Worm (Caenorhabditis elegans) whole organism, young adult: Measurements from ENCODE around the gene srw-51.

ENCODE experiments used
- F23B12.7 ChIP-seq: sonication (generic microtip); optimal IDR thresholded peaks from 2 replicates; lab custom pipeline; 2017; ENCODE audit warnings: missing genetic modification characterization, mild to moderate bottlenecking, missing compliant biosample characterization, antibody characterized with exemption, moderate library complexity; ENCODE audit not compliant: insufficient read depth
- F37B4.10 ChIP-seq: fragments of 200-800 bp; sonication (Bioruptor generic); IDR thresholded peaks from 2 replicates; pipeline ENCODE4 v1.3.6; 2022; ENCODE audit warnings: missing genetic modification characterization, missing compliant biosample characterization
- F57C9.4 ChIP-seq: sonication (generic microtip); optimal IDR thresholded peaks from 2 replicates; lab custom pipeline; 2017; ENCODE audit warnings: mild to moderate bottlenecking, missing genetic modification characterization, missing compliant biosample characterization
- K11D2.4 ChIP-seq: fragments of 200-800 bp; sonication (Bioruptor generic); IDR thresholded peaks from 2 replicates; pipeline ENCODE4 v1.3.6; 2022; ENCODE audit warnings: missing genetic modification reagents, missing genetic modification characterization, missing compliant biosample characterization
- Y67H2A.10 ChIP-seq: fragments of 200-800 bp; sonication (Bioruptor generic); conservative IDR thresholded peaks from 2 replicates; pipeline ENCODE4 v1.3.6; 2022; ENCODE audit warnings: missing genetic modification reagents, missing genetic modification characterization, missing compliant biosample characterization
- Y95B8A.8 ChIP-seq: fragments of 200-800 bp; sonication (Bioruptor generic); IDR thresholded peaks from 2 replicates; pipeline ENCODE4 v1.3.6; 2022; ENCODE audit warnings: missing genetic modification reagents, missing genetic modification characterization, missing compliant biosample characterization
- aptf-2 ChIP-seq: fragments of 200-800 bp; sonication (Bioruptor generic); conservative IDR thresholded peaks from 2 replicates; pipeline ENCODE4 v1.3.6; 2022; ENCODE audit warnings: missing genetic modification reagents, missing genetic modification characterization, missing compliant biosample characterization
- atf-7 ChIP-seq: sonication (generic microtip); optimal IDR thresholded peaks from 2 replicates; lab custom pipeline; 2017; ENCODE audit warnings: mild to moderate bottlenecking, missing genetic modification characterization, missing compliant biosample characterization
- attf-3 ChIP-seq: fragments of 200-800 bp; sonication (Bioruptor generic); conservative IDR thresholded peaks from 2 replicates; pipeline ENCODE4 v1.3.6; 2022; ENCODE audit warnings: missing genetic modification reagents, missing genetic modification characterization, missing compliant biosample characterization
- ccch-3 ChIP-seq: fragments of 200-800 bp; sonication (Bioruptor generic); optimal IDR thresholded peaks from 2 replicates; lab custom pipeline; 2018; ENCODE audit warnings: mild to moderate bottlenecking, missing genetic modification characterization, missing compliant biosample characterization
- cebp-2 ChIP-seq: fragments of 200-800 bp; sonication (Bioruptor generic); IDR thresholded peaks from 2 replicates; pipeline ENCODE4 v1.3.6; 2022; ENCODE audit warnings: missing genetic modification characterization, missing compliant biosample characterization
- ceh-27 ChIP-seq: fragments of 200-800 bp; sonication (Bioruptor generic); optimal IDR thresholded peaks from 2 replicates; lab custom pipeline; 2018; ENCODE audit warnings: mild to moderate bottlenecking, missing genetic modification characterization, moderate library complexity, missing compliant biosample characterization
- ceh-40 ChIP-seq: fragments of 200-800 bp; sonication (Bioruptor generic); IDR thresholded peaks from 2 replicates; pipeline ENCODE4 v1.3.6; 2022; ENCODE audit warnings: missing genetic modification characterization, missing compliant biosample characterization
- him-1 ChIP-seq: sonication (generic microtip); optimal IDR thresholded peaks from 2 replicates; lab custom pipeline; 2016; ENCODE audit warnings: missing genotype, missing genetic modification reagents, missing genetic modification characterization, missing compliant biosample characterization
- hlh-12 ChIP-seq: sonication (generic microtip); optimal IDR thresholded peaks from 2 replicates; lab custom pipeline; 2016; ENCODE audit warnings: missing genetic modification characterization, missing compliant biosample characterization
- hmg-1.2 ChIP-seq: fragments of 200-800 bp; sonication (Bioruptor generic); IDR thresholded peaks from 2 replicates; pipeline ENCODE4 v1.3.6; 2022; ENCODE audit warnings: missing genetic modification reagents, missing genetic modification characterization, missing compliant biosample characterization
- hrde-1 ChIP-seq: sonication (generic microtip); optimal IDR thresholded peaks from 2 replicates; lab custom pipeline; 2016; ENCODE audit warnings: missing genetic modification characterization, mild to moderate bottlenecking, missing compliant biosample characterization, moderate library complexity, missing genotype, missing genetic modification reagents, borderline replicate concordance
- hsf-1 ChIP-seq: fragments of 200-800 bp; sonication (Bioruptor generic); IDR thresholded peaks from 2 replicates; pipeline ENCODE4 v1.3.6; 2022; ENCODE audit warnings: missing genetic modification reagents, missing genetic modification characterization, missing compliant biosample characterization
- lag-1 ChIP-seq: fragments of 200-800 bp; sonication (Bioruptor generic); IDR thresholded peaks from 2 replicates; pipeline ENCODE4 v1.3.6; 2022; ENCODE audit warnings: missing genetic modification reagents, missing genetic modification characterization, missing compliant biosample characterization
- let-526 ChIP-seq: fragments of 200-800 bp; sonication (Bioruptor generic); IDR thresholded peaks from 2 replicates; pipeline ENCODE4 v1.3.6; 2022; ENCODE audit warnings: missing genetic modification reagents, missing genetic modification characterization, missing compliant biosample characterization
- lin-26 ChIP-seq: fragments of 200-800 bp; sonication (Bioruptor generic); IDR thresholded peaks from 2 replicates; pipeline ENCODE4 v1.3.6; 2022; ENCODE audit warnings: missing genetic modification reagents, missing genetic modification characterization, missing compliant biosample characterization
- lsy-27 ChIP-seq: sonication (generic microtip); optimal IDR thresholded peaks from 2 replicates; lab custom pipeline; 2017; ENCODE audit warnings: missing genetic modification characterization, mild to moderate bottlenecking, missing compliant biosample characterization, antibody characterized with exemption, missing genotype, borderline replicate concordance; ENCODE audit not compliant: insufficient read depth
- madf-6 ChIP-seq: fragments of 200-800 bp; sonication (Bioruptor generic); IDR thresholded peaks from 2 replicates; pipeline ENCODE4 v1.3.6; 2022; ENCODE audit warnings: missing genetic modification reagents, missing genetic modification characterization, missing compliant biosample characterization
- madf-8 ChIP-seq: fragments of 200-800 bp; sonication (Bioruptor generic); conservative IDR thresholded peaks from 2 replicates; pipeline ENCODE4 v1.3.6; 2022; ENCODE audit warnings: missing genetic modification reagents, missing genetic modification characterization, missing compliant biosample characterization
- mel-28 ChIP-seq: sonication (generic microtip); optimal IDR thresholded peaks from 2 replicates; lab custom pipeline; 2016; ENCODE audit warnings: borderline replicate concordance, mild to moderate bottlenecking, missing genetic modification characterization, missing compliant biosample characterization
- nfya-2 ChIP-seq: fragments of 200-800 bp; sonication (Bioruptor generic); IDR thresholded peaks from 2 replicates; pipeline ENCODE4 v1.3.6; 2022; ENCODE audit warnings: missing genetic modification reagents, missing genetic modification characterization, missing compliant biosample characterization
- nfyb-1 ChIP-seq: fragments of 200-800 bp; sonication (Bioruptor generic); IDR thresholded peaks from 2 replicates; pipeline ENCODE4 v1.3.6; 2022; ENCODE audit warnings: missing genetic modification reagents, missing genetic modification characterization, missing compliant biosample characterization
- nhr-27 ChIP-seq: fragments of 200-800 bp; sonication (Bioruptor generic); optimal IDR thresholded peaks from 2 replicates; lab custom pipeline; 2018; ENCODE audit warnings: mild to moderate bottlenecking, missing genetic modification characterization, moderate library complexity, missing compliant biosample characterization
- nhr-90 ChIP-seq: sonication (generic microtip); optimal IDR thresholded peaks from 2 replicates; lab custom pipeline; 2016; ENCODE audit warnings: missing genotype, mild to moderate bottlenecking, missing genetic modification characterization, missing compliant biosample characterization
- rec-8 ChIP-seq, 2 experiments: sonication (generic microtip); optimal IDR thresholded peaks; 2 replicates each; lab custom pipeline; 2016; ENCODE audit warnings: mild to moderate bottlenecking in 2 of 2, missing genetic modification characterization in 2 of 2, missing genetic modification reagents in 2 of 2, missing genotype in 2 of 2, missing biosample characterization in 1 of 2, missing compliant biosample characterization in 1 of 2, moderate library complexity in 1 of 2
- snpc-1.3 ChIP-seq: sonication (generic microtip); optimal IDR thresholded peaks from 2 replicates; lab custom pipeline; 2017; ENCODE audit warnings: missing genetic modification characterization, mild to moderate bottlenecking, missing compliant biosample characterization, antibody characterized with exemption, moderate library complexity, missing genotype, missing genetic modification reagents; ENCODE audit not compliant: insufficient read depth
- somi-1 ChIP-seq: fragments of 200-800 bp; sonication (Bioruptor generic); optimal IDR thresholded peaks from 2 replicates; lab custom pipeline; 2018; ENCODE audit warnings: mild to moderate bottlenecking, missing genetic modification characterization, missing compliant biosample characterization
- tbp1 ChIP-seq: fragments of 200-800 bp; sonication (Bioruptor generic); optimal IDR thresholded peaks from 2 replicates; lab custom pipeline; 2018; ENCODE audit warnings: mild to moderate bottlenecking, missing genetic modification characterization, missing compliant biosample characterization
- tbx-9 ChIP-seq: sonication (generic microtip); optimal IDR thresholded peaks from 2 replicates; lab custom pipeline; 2016; ENCODE audit warnings: borderline replicate concordance, missing genetic modification characterization, inconsistent platforms, missing compliant biosample characterization
- ztf-22 ChIP-seq: fragments of 200-800 bp; sonication (Bioruptor generic); optimal IDR thresholded peaks from 2 replicates; lab custom pipeline; 2018; ENCODE audit warnings: mild to moderate bottlenecking, missing genetic modification characterization, moderate library complexity, missing compliant biosample characterization
- ztf-25 ChIP-seq: fragments of 200-800 bp; sonication (Bioruptor generic); IDR thresholded peaks from 2 replicates; pipeline ENCODE4 v1.3.6; 2022; ENCODE audit warnings: missing genetic modification reagents, missing genetic modification characterization, missing compliant biosample characterization

The srw-51 gene

DNA sequence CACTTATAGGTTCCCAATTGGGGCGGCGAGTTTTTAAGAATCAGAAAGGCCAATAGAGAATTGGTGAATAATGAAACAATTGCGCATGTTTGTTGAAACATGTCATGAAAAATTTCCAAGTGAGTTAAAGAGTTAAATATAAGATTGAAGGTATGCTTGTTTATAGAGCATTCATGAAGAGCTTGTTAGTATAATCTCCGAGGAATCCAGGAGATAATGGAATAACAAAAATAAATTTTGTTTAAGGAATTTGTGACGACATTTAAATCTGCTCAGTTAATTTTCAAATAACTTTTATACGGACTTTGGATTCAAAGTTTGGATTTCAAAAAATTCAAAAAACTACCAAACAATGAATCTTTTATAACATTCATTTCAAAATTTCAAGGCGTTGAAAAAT, 19.7 kb upstream of the srw-51 start, which contains the start of gene str-199:
Gene str-199 (minus strand): TSS at position 101 of the 400 bp plus-strand sequence.
- TF ChIP-seq Y67H2A.10 (GFP tag; lab: Robert Waterston, UW) (no peak), ceh-27 (no peak), K11D2.4 (no peak), rec-8 (tag; optimal IDR thresholded peaks at IDR 0.05; lab: Kevin White, UChicago) (no peak), hsf-1 (GFP tag; lab: Robert Waterston, UW) (no peak), nhr-27 (no peak), mel-28 (tag; lab: Kevin White, UChicago) (no peak), ccch-3 (GFP tag; lab: Kevin White, UChicago) (no peak), nfya-2 (GFP tag; lab: Robert Waterston, UW) (no peak), nfyb-1 (GFP tag; lab: Robert Waterston, UW) (no peak), ceh-40 (GFP tag; lab: Robert Waterston, UW) (no peak), F37B4.10 (GFP tag; lab: Robert Waterston, UW) (no peak), somi-1 (GFP tag; lab: Kevin White, UChicago) (no peak), atf-7 (no peak)
- TF ChIP-seq, all 124 proteins: peak for 0

DNA sequence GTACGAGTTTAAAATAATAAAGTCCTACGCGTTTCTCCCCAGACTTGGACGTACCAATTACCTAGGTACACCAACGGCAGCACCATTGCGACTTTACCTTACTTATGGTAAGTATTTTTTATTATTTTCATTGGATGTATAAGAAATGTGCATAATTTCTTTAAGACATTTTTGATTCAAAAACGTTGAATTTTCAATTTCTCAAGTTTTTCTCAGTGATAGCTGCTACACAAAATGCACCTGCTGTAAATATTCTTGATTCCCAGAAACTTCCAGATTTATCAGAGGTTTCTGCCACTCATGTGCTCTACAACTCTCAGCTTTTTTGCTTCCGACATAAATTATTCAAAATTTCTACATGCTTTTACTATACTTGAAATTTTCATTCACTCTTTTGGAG, 11.3 kb upstream of the srw-51 start, which contains the start of gene srh-159:
Gene srh-159 (plus strand): TSS at position 301 of the 400 bp plus-strand sequence.
- TF ChIP-seq nhr-90 (tag; lab: Kevin White, UChicago) = no peak
- no peak for TF ChIP-seq ztf-22 (GFP tag; lab: Kevin White, UChicago)
- no peak for TF ChIP-seq F57C9.4
- no peak for TF ChIP-seq attf-3 (GFP tag; lab: Robert Waterston, UW)
- TF ChIP-seq F23B12.7 (tag; lab: Kevin White, UChicago) = no peak
- no peak for TF ChIP-seq ztf-25
- TF ChIP-seq tbx-9 (tag; lab: Kevin White, UChicago) = no peak
- no peak for TF ChIP-seq nfya-2 (GFP tag; lab: Robert Waterston, UW)
- TF ChIP-seq lag-1 (GFP tag; lab: Robert Waterston, UW) = no peak
- no peak for TF ChIP-seq hrde-1 (tag; lab: Kevin White, UChicago)

ce11 chrV:17178457-17178856, 7.7 kb upstream of the srw-51 start, which contains the start of gene srh-174:
TSS of gene srh-174 (plus strand) at chrV:17178757.
- no peak for TF ChIP-seq him-1 (tag; lab: Kevin White, UChicago)
- no peak for TF ChIP-seq hlh-12 (tag; lab: Kevin White, UChicago)
- no peak for TF ChIP-seq lin-26 (GFP tag; lab: Robert Waterston, UW)
- TF ChIP-seq cebp-2 (GFP tag; lab: Robert Waterston, UW) = no peak
- no peak for TF ChIP-seq lsy-27 (tag; lab: Kevin White, UChicago)
- TF ChIP-seq aptf-2 = no peak
- TF ChIP-seq let-526 (GFP tag; lab: Robert Waterston, UW) = no peak
- TF ChIP-seq Y95B8A.8 = no peak
- no peak for TF ChIP-seq snpc-1.3 (tag; lab: Kevin White, UChicago)

DNA sequence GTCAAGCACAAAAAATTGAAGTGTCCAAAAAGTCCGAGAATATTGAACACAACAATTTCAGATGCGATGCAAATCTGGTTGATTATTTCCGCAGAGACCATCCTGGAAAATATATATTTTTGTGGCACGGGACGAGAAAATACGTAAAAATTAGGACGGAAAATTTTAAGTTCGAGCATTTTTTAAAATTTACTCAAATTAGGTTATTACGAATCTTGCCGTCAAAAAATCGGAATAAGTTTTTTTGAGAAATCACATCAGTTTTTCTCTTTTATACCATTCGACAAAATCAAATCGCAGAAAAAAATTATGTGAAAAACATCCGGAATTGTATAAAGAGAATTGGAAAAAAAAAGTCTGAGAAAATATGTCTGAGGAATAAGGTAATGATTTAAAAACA, 7.2 kb upstream of the srw-51 start, which contains the start of gene srsx-1:
Gene srsx-1 (minus strand): TSS at position 101 of the 400 bp plus-strand sequence.
- no peak for TF ChIP-seq madf-6 (GFP tag; lab: Robert Waterston, UW)
- TF ChIP-seq hmg-1.2 = no peak
- no peak for TF ChIP-seq ztf-22 (GFP tag; lab: Kevin White, UChicago)
- TF ChIP-seq F37B4.10 (GFP tag; lab: Robert Waterston, UW) = no peak
- TF ChIP-seq madf-8 (GFP tag; lab: Robert Waterston, UW) = no peak
- no peak for TF ChIP-seq tbp1 (GFP tag; lab: Kevin White, UChicago)
